Fruit fly (Drosophila melanogaster) S2 (cell line): ENCODE data around the gene CG16798.

Experiments
- CG8478 ChIP-seq: fragments of >200 bp; optimal IDR thresholded peaks from 2 replicates; lab custom pipeline; 2018
- CTCF ChIP-seq, 2 experiments: fragments of >200 bp; optimal IDR thresholded peaks; 2 replicates each; lab custom pipeline; 2018

dm6 chr2L:20349671-20350539, 32.3 kb downstream of the CG16798 start, which contains the start of the genes La and RtGEF:
- TF ChIP-seq CG8478 (lab: Kevin White, UChicago) (no peak), CTCF (optimal IDR thresholded peaks at IDR 0.05; lab: Kevin White, UChicago) (no peak)
